Fruit fly (Drosophila melanogaster) whole organism, adult: ENCODE data around the gene GABA-B-R3.

Source experiments
- CG11617 ChIP-seq: fragments of 200-800 bp; sonication (Bioruptor generic); optimal IDR thresholded peaks from 2 replicates; lab custom pipeline; 2017; ENCODE audit warnings: mild to moderate bottlenecking, missing biosample characterization, missing genetic modification reagents, missing genetic modification characterization
- CG12768 ChIP-seq: fragments of 200-800 bp; sonication (Bioruptor generic); optimal IDR thresholded peaks from 2 replicates; lab custom pipeline; 2017; ENCODE audit warnings: missing biosample characterization, missing genetic modification characterization, mild to moderate bottlenecking, moderate library complexity, missing genetic modification reagents
- CG14711 ChIP-seq: fragments of 200-800 bp; sonication (Bioruptor generic); optimal IDR thresholded peaks from 2 replicates; lab custom pipeline; 2018; ENCODE audit warnings: missing biosample characterization, mild to moderate bottlenecking, missing genetic modification characterization, moderate library complexity
- CG1620 ChIP-seq: fragments of 200-800 bp; sonication (Bioruptor generic); optimal IDR thresholded peaks from 2 replicates; lab custom pipeline; 2016; ENCODE audit warnings: missing biosample characterization, missing genetic modification characterization
- CG33017 ChIP-seq: fragments of 200-800 bp; sonication (Bioruptor generic); optimal IDR thresholded peaks from 2 replicates; lab custom pipeline; 2018; ENCODE audit warnings: missing biosample characterization, mild to moderate bottlenecking, missing genetic modification characterization, moderate library complexity
- CG5204 ChIP-seq: fragments of 200-800 bp; sonication (Bioruptor generic); optimal IDR thresholded peaks from 2 replicates; lab custom pipeline; 2016; ENCODE audit warnings: missing biosample characterization, missing genetic modification characterization
- CG7045 ChIP-seq: fragments of 200-800 bp; sonication (Bioruptor generic); optimal IDR thresholded peaks from 2 replicates; lab custom pipeline; 2017; ENCODE audit warnings: missing biosample characterization, mild to moderate bottlenecking, missing genetic modification characterization
- CG7101 ChIP-seq: fragments of 200-800 bp; sonication (Bioruptor generic); optimal IDR thresholded peaks from 2 replicates; lab custom pipeline; 2018; ENCODE audit warnings: missing biosample characterization, mild to moderate bottlenecking, missing genetic modification characterization, moderate library complexity
- Clk ChIP-seq: fragments of 200-800 bp; sonication (Bioruptor generic); optimal IDR thresholded peaks from 2 replicates; lab custom pipeline; 2017; ENCODE audit warnings: missing biosample characterization, missing genetic modification characterization
- Crg-1 ChIP-seq: fragments of 200-800 bp; sonication (Bioruptor generic); optimal IDR thresholded peaks from 2 replicates; lab custom pipeline; 2016; ENCODE audit warnings: missing biosample characterization, missing genetic modification characterization
- Hr96 ChIP-seq: fragments of 200-800 bp; sonication (Bioruptor generic); optimal IDR thresholded peaks from 2 replicates; lab custom pipeline; 2016; ENCODE audit warnings: missing biosample characterization, missing genetic modification characterization
- Mnt ChIP-seq: fragments of 200-800 bp; sonication (Bioruptor generic); optimal IDR thresholded peaks from 2 replicates; lab custom pipeline; 2016; ENCODE audit warnings: missing biosample characterization, mild to moderate bottlenecking, missing genetic modification characterization
- bab1 ChIP-seq: fragments of 200-800 bp; sonication (Bioruptor generic); optimal IDR thresholded peaks from 3 replicates; lab custom pipeline; 2019; ENCODE audit warnings: missing biosample characterization, mild to moderate bottlenecking, missing genetic modification characterization, moderate library complexity
- cic ChIP-seq: fragments of 200-800 bp; sonication (Bioruptor generic); optimal IDR thresholded peaks from 2 replicates; lab custom pipeline; 2017; ENCODE audit warnings: missing biosample characterization, mild to moderate bottlenecking, missing genetic modification characterization, moderate library complexity
- cnc ChIP-seq, 2 experiments: fragments of >200 bp; optimal IDR thresholded peaks; 2 replicates each; lab custom pipeline; 2017
- kay ChIP-seq: fragments of 200-800 bp; sonication (Bioruptor generic); peaks from one replicate; lab custom pipeline; 2016; ENCODE audit warnings: missing biosample characterization, missing genetic modification characterization, borderline replicate concordance
- ovo ChIP-seq: fragments of 200-800 bp; sonication (Bioruptor generic); optimal IDR thresholded peaks from 2 replicates; lab custom pipeline; 2016; ENCODE audit warnings: missing biosample characterization, missing genetic modification characterization
- pad ChIP-seq: fragments of 200-800 bp; sonication (Bioruptor generic); optimal IDR thresholded peaks from 3 replicates; lab custom pipeline; 2017; ENCODE audit warnings: missing biosample characterization, missing genetic modification characterization, mild to moderate bottlenecking, moderate library complexity, missing genetic modification reagents
- tj ChIP-seq: fragments of 200-800 bp; sonication (Bioruptor generic); optimal IDR thresholded peaks from 3 replicates; lab custom pipeline; 2017; ENCODE audit warnings: missing biosample characterization, mild to moderate bottlenecking, missing genetic modification characterization, moderate library complexity
- toe ChIP-seq: fragments of 200-800 bp; sonication (Bioruptor generic); optimal IDR thresholded peaks from 2 replicates; lab custom pipeline; 2016; ENCODE audit warnings: missing biosample characterization, missing genetic modification characterization

The GABA-B-R3 gene

dm6 chr2L:723799-724531 is 25.8 kb upstream of the GABA-B-R3 start:
- TF ChIP-seq kay (no peak), CG12768 (GFP tag; lab: Kevin White, UChicago) (no peak), Hr96 (no peak), toe (no peak)

DNA sequence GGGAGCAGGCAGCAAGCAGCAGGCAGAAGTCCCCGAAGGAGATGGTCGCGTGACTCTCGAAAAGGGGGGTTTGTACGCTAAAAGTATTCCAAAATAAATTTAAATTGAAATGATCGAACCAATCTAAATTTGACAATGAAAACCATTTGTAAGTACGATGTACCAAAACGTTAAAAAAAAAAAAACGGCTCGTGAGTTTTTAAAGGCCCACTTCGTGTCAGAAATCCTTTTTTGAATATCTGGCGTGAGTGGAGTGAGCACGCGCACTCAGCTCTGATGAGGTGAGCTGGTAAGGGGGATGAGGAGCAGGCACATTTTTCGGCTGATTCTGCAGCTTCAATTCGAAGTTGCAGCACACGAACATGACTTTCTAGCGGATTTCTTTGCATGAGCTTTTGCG is 25.0 kb upstream of the GABA-B-R3 start:
- no peak for TF ChIP-seq cic

- TF ChIP-seq toe (no peak), CG5204 (no peak), cnc (optimal IDR thresholded peaks at IDR 0.05; lab: Kevin White, UChicago) (no peak)
Observed at dm6 chr2L:728062-728461, 21.7 kb upstream of the GABA-B-R3 start, which contains the start of gene Hsp60B. Gene Hsp60B (plus strand): TSS chr2L:728362.

- no peak for TF ChIP-seq pad (GFP tag; lab: Kevin White, UChicago)
- no peak for TF ChIP-seq Mnt
- no peak for TF ChIP-seq kay
Observed at dm6 chr2L:732105-732504, 17.6 kb upstream of the GABA-B-R3 start.

DNA sequence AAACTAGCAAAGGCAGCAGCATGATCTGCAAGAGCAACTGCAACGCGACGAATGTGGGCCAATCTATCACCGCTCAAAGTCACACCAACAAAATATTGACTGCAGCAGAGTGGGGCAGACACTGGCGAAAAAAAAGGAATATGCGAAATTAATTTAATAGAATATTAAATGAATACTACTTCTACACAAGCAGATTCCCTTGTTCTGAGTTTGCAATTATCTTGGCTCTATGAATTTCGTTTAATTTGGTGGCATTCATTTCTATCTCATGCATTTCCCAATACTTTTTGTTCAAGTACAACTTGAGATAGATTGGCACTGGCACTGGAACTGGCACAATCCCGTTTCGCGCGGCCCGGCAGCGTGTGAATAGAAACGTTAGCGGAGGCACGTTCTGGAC is 15.6 kb upstream of the GABA-B-R3 start:
- TF ChIP-seq Hr96 = no peak
- TF ChIP-seq Mnt = no peak
- no peak for TF ChIP-seq CG5204
- no peak for TF ChIP-seq cnc (optimal IDR thresholded peaks at IDR 0.05; lab: Kevin White, UChicago)
- no peak for TF ChIP-seq pad (GFP tag; lab: Kevin White, UChicago)
- no peak for TF ChIP-seq CG7101 (tag; lab: Kevin White, UChicago)
- TF ChIP-seq toe = no peak
- no peak for TF ChIP-seq bab1 (GFP tag; lab: Kevin White, UChicago)
- no peak for TF ChIP-seq Clk (GFP tag; lab: Kevin White, UChicago)
- TF ChIP-seq CG11617 (GFP tag; lab: Kevin White, UChicago) = no peak
- no peak for TF ChIP-seq kay
- no peak for TF ChIP-seq CG7045 (GFP tag; lab: Kevin White, UChicago)
- no peak for TF ChIP-seq Crg-1 (GFP tag; lab: Kevin White, UChicago)

DNA sequence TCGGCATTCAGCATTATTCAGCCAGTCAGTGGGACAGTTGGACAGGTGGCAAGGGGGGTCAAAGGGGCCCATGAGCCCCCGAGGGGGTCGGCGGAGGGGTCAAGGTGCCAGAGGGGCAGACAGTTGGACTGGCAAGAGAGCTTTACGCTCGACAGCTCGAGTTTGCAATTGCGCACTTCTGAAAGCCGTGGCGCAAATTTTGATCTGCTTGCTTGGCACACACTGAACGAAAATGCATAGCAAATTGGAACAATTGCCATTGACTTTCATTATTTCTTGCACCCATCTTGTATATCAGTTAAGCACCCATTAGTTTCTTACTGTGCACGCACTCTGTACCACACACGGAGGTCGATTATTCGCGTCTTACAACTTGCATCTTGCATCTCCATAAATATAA is 14.0 kb upstream of the GABA-B-R3 start:
- TF ChIP-seq tj (GFP tag; lab: Kevin White, UChicago) (no peak), CG11617 (GFP tag; lab: Kevin White, UChicago) (no peak), cic (no peak), CG7045 (GFP tag; lab: Kevin White, UChicago) (no peak), bab1 (GFP tag; lab: Kevin White, UChicago) (no peak), Hr96 (no peak), cnc (optimal IDR thresholded peaks at IDR 0.05; lab: Kevin White, UChicago) (no peak), CG5204 (no peak), pad (GFP tag; lab: Kevin White, UChicago) (no peak), CG1620 (no peak), Clk (GFP tag; lab: Kevin White, UChicago) (no peak), CG14711 (tag; lab: Kevin White, UChicago) (no peak), Crg-1 (GFP tag; lab: Kevin White, UChicago) (no peak), Mnt (no peak), ovo (GFP tag; lab: Kevin White, UChicago) (no peak), kay (no peak), CG12768 (GFP tag; lab: Kevin White, UChicago) (no peak), CG33017 (no peak), CG7101 (tag; lab: Kevin White, UChicago) (no peak)

DNA sequence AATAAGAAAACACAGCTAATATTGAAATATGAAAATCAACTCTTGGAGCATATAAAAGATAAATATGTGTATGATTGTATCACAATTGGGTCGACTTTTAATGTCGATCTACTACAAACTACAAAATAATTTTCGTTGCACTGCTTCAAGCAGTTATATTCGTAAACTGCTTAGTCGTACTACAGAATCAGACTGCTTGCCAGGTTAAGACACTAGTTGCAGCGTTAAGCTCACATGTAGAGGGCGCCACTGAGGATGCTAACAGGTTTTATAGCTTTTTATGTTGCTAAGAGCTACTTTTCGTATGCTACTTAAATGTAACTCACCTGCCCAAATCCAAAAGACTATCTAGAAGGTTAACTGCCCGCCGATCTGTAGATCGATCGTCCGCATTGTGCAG is 9.7 kb upstream of the GABA-B-R3 start:
- TF ChIP-seq pad (GFP tag; lab: Kevin White, UChicago) (no peak), CG1620 (no peak), Mnt (no peak), CG14711 (tag; lab: Kevin White, UChicago) (no peak), CG7101 (tag; lab: Kevin White, UChicago) (no peak), CG5204 (no peak)

DNA sequence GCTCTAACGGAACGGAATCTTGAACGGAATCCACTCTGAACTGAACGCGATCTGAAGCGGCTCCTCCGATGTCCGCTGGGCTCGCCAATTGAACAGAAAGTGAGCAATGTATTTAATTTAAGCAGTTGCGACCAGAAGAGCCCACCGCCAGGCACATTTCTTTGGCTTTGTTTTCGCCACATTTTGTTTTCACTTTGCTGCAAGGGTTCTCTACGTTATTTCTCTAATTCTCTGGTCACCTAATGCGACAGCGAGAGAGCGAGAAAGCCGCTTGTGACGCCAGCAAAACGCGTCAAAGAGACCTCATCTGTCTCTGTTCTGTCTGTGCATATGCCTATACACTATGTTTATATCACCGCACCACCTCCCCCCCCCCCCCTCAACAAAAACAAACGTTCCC is 5.5 kb upstream of the GABA-B-R3 start, which contains the start of gene Eaat2:
TSS of gene Eaat2 (minus strand) at position 101 of the 400 bp plus-strand sequence.
- TF ChIP-seq CG1620 (no peak), Crg-1 (GFP tag; lab: Kevin White, UChicago) (no peak), kay (no peak), Hr96 (no peak), toe (no peak), bab1 (GFP tag; lab: Kevin White, UChicago) (no peak), CG7101 (tag; lab: Kevin White, UChicago) (no peak), Mnt (no peak), CG12768 (GFP tag; lab: Kevin White, UChicago) (no peak), CG7045 (GFP tag; lab: Kevin White, UChicago) (no peak), CG11617 (GFP tag; lab: Kevin White, UChicago) (no peak), ovo (GFP tag; lab: Kevin White, UChicago) (no peak), tj (GFP tag; lab: Kevin White, UChicago) (no peak), pad (GFP tag; lab: Kevin White, UChicago) (no peak), cic (no peak), Clk (GFP tag; lab: Kevin White, UChicago) (no peak)
